Worm (Caenorhabditis elegans) whole organism, early embryonic: ENCODE measurements around the gene mig-21.

ENCODE experiments used
- ceh-13 ChIP-seq: fragments of 200-800 bp; sonication (Bioruptor generic); optimal IDR thresholded peaks from 2 replicates; lab custom pipeline; 2018; ENCODE audit warnings: mild to moderate bottlenecking, missing genetic modification characterization, missing compliant biosample characterization
- sea-1 ChIP-seq: fragments of 200-800 bp; sonication (Bioruptor generic); conservative IDR thresholded peaks from 2 replicates; pipeline ENCODE4 v1.3.6; 2022; ENCODE audit warnings: missing genetic modification characterization, missing compliant biosample characterization
- tbx-11 ChIP-seq: fragments of 200-800 bp; sonication (Bioruptor generic); IDR thresholded peaks from 2 replicates; pipeline ENCODE4 v1.3.6; 2022; ENCODE audit warnings: missing genetic modification characterization, missing compliant biosample characterization
- tbx-37 ChIP-seq: fragments of 200-800 bp; sonication (Bioruptor generic); conservative IDR thresholded peaks from 2 replicates; pipeline ENCODE4 v1.3.6; 2022; ENCODE audit warnings: missing genetic modification reagents, missing genetic modification characterization, missing compliant biosample characterization

DNA sequence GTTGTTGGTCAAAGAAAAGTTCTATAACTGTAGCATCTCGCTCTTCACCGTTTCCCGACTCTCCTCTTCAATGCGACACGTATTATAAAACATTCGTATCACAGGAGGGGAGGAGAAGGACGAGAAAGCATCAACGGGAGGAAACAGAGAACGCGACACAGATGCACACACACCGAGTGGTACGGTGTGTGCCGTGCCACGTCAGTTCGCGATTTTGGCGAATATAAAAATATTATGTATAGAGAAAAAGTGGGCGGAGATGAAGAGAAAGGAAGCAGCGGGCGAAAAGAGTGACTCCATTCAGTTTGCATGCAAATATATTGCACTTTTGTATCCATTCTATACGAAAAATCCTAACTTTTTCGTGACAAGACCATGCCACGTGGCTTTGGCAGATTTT lies 36.5 kb upstream of the mig-21 start:
- TF ChIP-seq tbx-11, result no peak
- no peak for TF ChIP-seq sea-1 (GFP tag; lab: Robert Waterston, UW)
- TF ChIP-seq tbx-37, result no peak
- TF ChIP-seq ceh-13 (GFP tag; lab: Kevin White, UChicago), result no peak
